Fruit fly (Drosophila melanogaster): ENCODE data around the gene CG42834.

CG42834 gene

DNA sequence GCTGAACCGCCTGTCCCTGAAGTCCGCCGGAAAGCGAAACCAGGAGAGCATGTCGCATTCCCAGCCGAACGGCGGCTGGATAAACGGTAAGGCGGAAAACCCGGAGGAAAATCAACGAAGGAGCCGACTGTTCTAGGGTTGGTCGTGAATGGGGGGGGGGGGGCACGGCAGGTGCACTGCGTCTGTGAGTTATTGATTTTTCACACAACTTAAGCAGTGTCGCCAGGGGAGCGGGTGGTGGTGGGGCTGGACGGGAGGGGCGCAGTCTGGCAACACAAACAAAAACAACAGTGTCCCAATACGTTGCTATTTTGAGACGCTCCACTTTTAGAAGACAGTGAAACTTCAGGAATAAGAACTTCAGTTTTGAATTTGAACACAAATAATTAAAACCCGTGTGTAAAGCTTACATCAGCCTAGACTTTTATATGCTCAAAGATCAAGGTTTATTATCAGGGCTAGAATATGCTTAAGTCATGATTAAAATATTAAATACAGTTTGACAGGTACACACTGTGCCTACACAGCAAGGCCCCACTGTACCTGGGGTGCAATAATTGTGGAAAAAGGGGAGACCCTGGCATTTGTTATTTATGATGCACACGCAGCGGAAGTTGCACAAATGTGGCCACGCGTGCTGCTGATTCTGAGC, 32.3 kb upstream of the CG42834 start:
- TF ChIP-seq Mnt (GFP tag; optimal IDR thresholded peaks at IDR 0.05) (no peak), Hr96 (GFP tag; optimal IDR thresholded peaks at IDR 0.05) (peak; percentile 32), Clk (GFP tag; optimal IDR thresholded peaks at IDR 0.05) (peak; percentile 55), kay (GFP tag; ENCODE audit: borderline replicate concordance) (peak; percentile 12), toe (GFP tag; optimal IDR thresholded peaks at IDR 0.05) (peak; percentile 54), CG14711 (tag; optimal IDR thresholded peaks at IDR 0.05) (peak; percentile 63), bab1 (GFP tag; optimal IDR thresholded peaks at IDR 0.05) (peak; percentile 54), CG33017 (tag; optimal IDR thresholded peaks at IDR 0.05) (peak; percentile 55), CG5204 (GFP tag; optimal IDR thresholded peaks at IDR 0.05) (peak; percentile 36), CG7101 (tag; optimal IDR thresholded peaks at IDR 0.05) (peak; percentile 60), Crg-1 (GFP tag; optimal IDR thresholded peaks at IDR 0.05) (no peak), tj (GFP tag; optimal IDR thresholded peaks at IDR 0.05) (no peak), cnc (optimal IDR thresholded peaks at IDR 0.05) (no peak), CG1620 (GFP tag; optimal IDR thresholded peaks at IDR 0.05) (no peak), CG12768 (GFP tag; optimal IDR thresholded peaks at IDR 0.05) (peak; percentile 60), CG11617 (GFP tag; optimal IDR thresholded peaks at IDR 0.05) (no peak), CG7045 (GFP tag; optimal IDR thresholded peaks at IDR 0.05) (peak; percentile 19), ovo (GFP tag; optimal IDR thresholded peaks at IDR 0.05) (no peak), cic (GFP tag; optimal IDR thresholded peaks at IDR 0.05) (no peak), pad (GFP tag; optimal IDR thresholded peaks at IDR 0.05) (peak; percentile 3)

DNA sequence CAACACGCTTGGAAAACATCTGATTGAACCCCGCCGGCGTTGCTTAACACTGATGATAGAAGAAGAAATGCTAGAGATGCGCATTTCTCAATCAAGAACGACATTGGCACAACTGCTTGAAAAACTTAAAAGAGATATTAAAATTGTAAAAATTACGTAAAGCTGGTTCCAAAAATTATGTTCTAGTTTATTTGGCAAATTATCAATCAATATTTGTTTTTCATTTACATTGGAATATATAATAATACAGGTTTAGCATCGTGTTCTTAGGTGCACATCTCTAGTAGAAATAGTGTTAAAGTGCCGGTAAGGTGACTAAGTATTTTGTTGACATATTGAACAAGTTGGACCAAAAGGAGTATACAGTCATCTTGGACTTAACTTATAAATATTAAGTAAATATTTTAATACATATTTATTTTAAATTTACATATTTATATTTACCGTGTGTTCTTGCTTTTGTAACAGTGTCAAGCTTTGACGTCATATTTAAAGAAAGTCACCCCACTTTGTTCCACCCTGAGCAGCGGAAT, 27.2 kb upstream of the CG42834 start, which contains the start of the genes Brf and sds22:
Brf (minus strand) TSS at position 25 of the 533 bp plus-strand sequence.
sds22 (plus strand) TSS at position 282 of the 533 bp plus-strand sequence.
- TF ChIP-seq tj (GFP tag; optimal IDR thresholded peaks at IDR 0.05) (peak; percentile 85), Clk (GFP tag; optimal IDR thresholded peaks at IDR 0.05) (peak; percentile 86), cnc (optimal IDR thresholded peaks at IDR 0.05) (no peak), bab1 (GFP tag; optimal IDR thresholded peaks at IDR 0.05) (peak; percentile 95), CG7045 (GFP tag; optimal IDR thresholded peaks at IDR 0.05) (peak; percentile 95), ovo (GFP tag; optimal IDR thresholded peaks at IDR 0.05) (peak; percentile 95), toe (GFP tag; optimal IDR thresholded peaks at IDR 0.05) (peak; percentile 98), Hr96 (GFP tag; optimal IDR thresholded peaks at IDR 0.05) (peak; percentile 93), CG33017 (tag; optimal IDR thresholded peaks at IDR 0.05) (peak; percentile 92), Mnt (GFP tag; optimal IDR thresholded peaks at IDR 0.05) (peak; percentile 91), CG7101 (tag; optimal IDR thresholded peaks at IDR 0.05) (peak; percentile 97), Crg-1 (GFP tag; optimal IDR thresholded peaks at IDR 0.05) (peak; percentile 96), CG5204 (GFP tag; optimal IDR thresholded peaks at IDR 0.05) (peak; percentile 97), kay (GFP tag; ENCODE audit: borderline replicate concordance) (peak; percentile 99), pad (GFP tag; optimal IDR thresholded peaks at IDR 0.05) (peak; percentile 88), CG1620 (GFP tag; optimal IDR thresholded peaks at IDR 0.05) (peak; percentile 98), cic (GFP tag; optimal IDR thresholded peaks at IDR 0.05) (peak; percentile 26), CG14711 (tag; optimal IDR thresholded peaks at IDR 0.05) (peak; percentile 91), CG11617 (GFP tag; optimal IDR thresholded peaks at IDR 0.05) (peak; percentile 96), CG12768 (GFP tag; optimal IDR thresholded peaks at IDR 0.05) (peak; percentile 96)

DNA sequence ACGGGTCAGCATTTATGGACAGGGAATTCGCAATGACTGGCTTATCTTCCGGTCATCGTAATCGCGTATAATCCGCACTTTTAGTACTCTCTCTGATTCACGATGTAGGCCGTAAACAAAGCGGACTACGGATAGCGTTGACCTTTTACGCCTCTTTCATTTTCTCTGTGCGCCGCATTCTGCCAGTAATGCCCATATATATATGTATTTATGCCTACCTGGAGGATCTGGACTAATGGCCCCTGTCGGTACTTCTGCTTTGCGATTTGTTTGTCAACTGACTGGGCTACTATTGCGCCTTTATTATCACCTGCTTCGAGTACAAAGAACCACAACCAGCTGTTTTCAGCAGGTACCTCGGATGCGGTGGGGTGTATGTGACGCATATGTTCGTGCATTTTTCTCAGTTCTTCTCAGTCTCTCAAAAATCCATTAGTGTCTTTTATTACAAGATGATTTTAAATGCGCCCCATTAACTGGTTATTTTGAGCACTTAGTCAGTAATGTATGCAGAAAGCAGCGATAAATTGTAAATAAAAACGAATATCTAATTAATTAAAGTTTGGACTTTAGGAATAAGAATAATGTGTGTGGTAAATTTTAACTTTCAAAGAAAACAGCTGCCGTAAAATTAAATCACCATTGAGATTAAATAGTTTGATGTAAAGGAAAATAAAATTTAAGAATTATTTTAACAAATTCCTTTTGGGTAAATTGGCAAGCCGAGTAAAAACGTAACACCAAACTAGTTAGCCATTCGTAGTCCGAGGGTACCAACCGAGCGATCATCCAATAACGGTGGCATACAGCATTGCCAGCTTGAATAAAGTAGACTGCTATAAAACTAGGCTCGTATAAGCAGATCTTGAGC, 24.0 kb upstream of the CG42834 start, which contains the start of gene CREG:
CREG (minus strand) TSS at position 323 of the 871 bp plus-strand sequence.
- TF ChIP-seq tj (GFP tag; optimal IDR thresholded peaks at IDR 0.05) (peak; percentile 24), kay (GFP tag; ENCODE audit: borderline replicate concordance) (peak; percentile 83), bab1 (GFP tag; optimal IDR thresholded peaks at IDR 0.05) (no peak), CG12768 (GFP tag; optimal IDR thresholded peaks at IDR 0.05) (peak; percentile 59), Hr96 (GFP tag; optimal IDR thresholded peaks at IDR 0.05) (peak; percentile 58), toe (GFP tag; optimal IDR thresholded peaks at IDR 0.05) (no peak), CG5204 (GFP tag; optimal IDR thresholded peaks at IDR 0.05) (peak; percentile 50), Clk (GFP tag; optimal IDR thresholded peaks at IDR 0.05) (no peak), CG14711 (tag; optimal IDR thresholded peaks at IDR 0.05) (peak; percentile 20), Crg-1 (GFP tag; optimal IDR thresholded peaks at IDR 0.05) (peak; percentile 2), CG1620 (GFP tag; optimal IDR thresholded peaks at IDR 0.05) (no peak), Mnt (GFP tag; optimal IDR thresholded peaks at IDR 0.05) (peak; percentile 25), CG7045 (GFP tag; optimal IDR thresholded peaks at IDR 0.05) (peak; percentile 24), CG33017 (tag; optimal IDR thresholded peaks at IDR 0.05) (no peak), cnc (optimal IDR thresholded peaks at IDR 0.05) (peak; percentile 12 to 21), ovo (GFP tag; optimal IDR thresholded peaks at IDR 0.05) (no peak), CG7101 (tag; optimal IDR thresholded peaks at IDR 0.05) (peak; percentile 1), CG11617 (GFP tag; optimal IDR thresholded peaks at IDR 0.05) (peak; percentile 71), pad (GFP tag; optimal IDR thresholded peaks at IDR 0.05) (peak; percentile 26), cic (GFP tag; optimal IDR thresholded peaks at IDR 0.05) (peak; percentile 22)

DNA sequence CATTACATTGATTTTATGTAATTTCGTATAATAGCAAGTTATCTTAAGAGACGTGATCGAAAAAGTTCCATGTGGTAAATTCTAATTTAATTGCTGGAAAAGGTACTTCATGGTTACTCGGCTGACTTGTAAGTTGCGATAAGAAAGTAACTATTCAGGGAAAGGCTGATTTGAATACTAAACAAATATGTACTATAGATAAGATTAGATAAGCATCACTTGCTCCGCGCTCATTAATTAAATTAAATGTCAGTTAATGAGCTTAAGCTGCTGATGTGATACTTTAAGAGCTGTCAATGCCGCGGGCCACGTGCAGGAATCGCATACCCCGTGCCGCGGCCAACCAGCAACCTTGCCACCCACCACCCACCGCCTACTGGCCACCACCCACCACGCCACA, 18.5 kb upstream of the CG42834 start:
- TF ChIP-seq Mnt (GFP tag; optimal IDR thresholded peaks at IDR 0.05) (no peak), CG5204 (GFP tag; optimal IDR thresholded peaks at IDR 0.05) (no peak), kay (GFP tag; ENCODE audit: borderline replicate concordance) (peak; percentile 25), CG33017 (tag; optimal IDR thresholded peaks at IDR 0.05) (peak; percentile 44), Clk (GFP tag; optimal IDR thresholded peaks at IDR 0.05) (no peak), cic (GFP tag; optimal IDR thresholded peaks at IDR 0.05) (peak; percentile 21), CG1620 (GFP tag; optimal IDR thresholded peaks at IDR 0.05) (no peak), tj (GFP tag; optimal IDR thresholded peaks at IDR 0.05) (no peak), CG12768 (GFP tag; optimal IDR thresholded peaks at IDR 0.05) (no peak), toe (GFP tag; optimal IDR thresholded peaks at IDR 0.05) (no peak), Hr96 (GFP tag; optimal IDR thresholded peaks at IDR 0.05) (no peak), CG7101 (tag; optimal IDR thresholded peaks at IDR 0.05) (peak; percentile 16), CG14711 (tag; optimal IDR thresholded peaks at IDR 0.05) (no peak)

Measured in whole organism, adult.